Worm (Caenorhabditis elegans) whole organism, midembryonic: ENCODE data around the gene F54H5.5.

Experiments
- T22C8.4 ChIP-seq: fragments of 200-800 bp; sonication (Bioruptor generic); IDR thresholded peaks from 2 replicates; pipeline ENCODE4 v1.3.6; 2022; ENCODE audit warnings: missing genetic modification characterization, missing compliant biosample characterization
- cog-1 ChIP-seq: sonication (generic microtip); optimal IDR thresholded peaks from 2 replicates; lab custom pipeline; 2016; ENCODE audit warnings: missing genetic modification characterization, missing compliant biosample characterization
- flt-1 ChIP-seq: fragments of 200-800 bp; sonication (Bioruptor generic); IDR thresholded peaks from 2 replicates; pipeline ENCODE4 v1.3.6; 2022; ENCODE audit warnings: missing genetic modification characterization, missing compliant biosample characterization
- klf-2 ChIP-seq: fragments of 200-800 bp; sonication (Bioruptor generic); conservative IDR thresholded peaks from 2 replicates; pipeline ENCODE4 v1.3.6; 2022; ENCODE audit warnings: missing genetic modification reagents, missing genetic modification characterization, missing compliant biosample characterization
- med-1 ChIP-seq: sonication (generic microtip); optimal IDR thresholded peaks from 2 replicates; lab custom pipeline; 2017; ENCODE audit warnings: missing genetic modification characterization, mild to moderate bottlenecking, missing compliant biosample characterization, antibody characterized with exemption, missing genetic modification reagents; ENCODE audit not compliant: insufficient read depth

DNA sequence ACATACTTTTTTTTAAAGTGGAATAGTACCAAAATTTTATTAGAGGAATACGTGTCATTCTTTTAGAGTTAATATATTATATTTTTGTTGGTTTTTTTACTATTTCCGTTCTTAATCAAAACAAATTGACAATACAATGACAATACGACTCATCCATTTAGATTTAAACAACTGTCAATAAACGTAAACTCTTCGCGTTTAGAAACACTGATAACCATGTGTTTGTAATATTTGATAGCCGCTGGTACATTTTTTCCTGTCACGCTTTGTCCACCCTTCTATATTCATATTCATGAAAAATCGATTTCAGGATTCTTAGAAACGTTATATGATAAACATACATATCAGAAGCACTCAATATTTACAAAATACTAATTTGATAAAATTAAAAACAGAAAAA lies 36.7 kb upstream of the F54H5.5 start:
- TF ChIP-seq flt-1 (GFP tag; lab: Robert Waterston, UW) (no peak), T22C8.4 (GFP tag; lab: Robert Waterston, UW) (no peak), klf-2 (GFP tag; lab: Robert Waterston, UW) (no peak), med-1 (GFP tag; lab: Kevin White, UChicago) (no peak), cog-1 (no peak)
